Worm (Caenorhabditis elegans) whole organism, late embryonic: ENCODE results near the gene col-2.
A peak's percentile ranks its signal among the peaks of the same experiment; 100 is the strongest.

Source experiments
- C08G9.2 ChIP-seq: sonication (generic microtip); optimal IDR thresholded peaks from 2 replicates; lab custom pipeline; 2016; ENCODE audit warnings: mild to moderate bottlenecking, missing genetic modification characterization, moderate library complexity, missing compliant biosample characterization
- C38D4.7 ChIP-seq: fragments of 200-800 bp; sonication (Bioruptor generic); optimal IDR thresholded peaks from 2 replicates; lab custom pipeline; 2018; ENCODE audit warnings: mild to moderate bottlenecking, missing genetic modification characterization, moderate library complexity, missing compliant biosample characterization
- F13H6.1 ChIP-seq: sonication (generic microtip); optimal IDR thresholded peaks from 2 replicates; lab custom pipeline; 2016; ENCODE audit warnings: missing genetic modification characterization, missing compliant biosample characterization
- ceh-14 ChIP-seq: sonication (generic microtip); optimal IDR thresholded peaks from 2 replicates; lab custom pipeline; 2016; ENCODE audit warnings: missing genotype, missing genetic modification characterization, missing compliant biosample characterization
- ceh-19 ChIP-seq: fragments of 200-800 bp; sonication (Bioruptor generic); optimal IDR thresholded peaks from 2 replicates; lab custom pipeline; 2018; ENCODE audit warnings: mild to moderate bottlenecking, missing genetic modification characterization, missing compliant biosample characterization
- ceh-2 ChIP-seq: sonication (generic microtip); optimal IDR thresholded peaks from 2 replicates; lab custom pipeline; 2016; ENCODE audit warnings: missing genotype, missing genetic modification characterization, missing compliant biosample characterization
- ceh-22 ChIP-seq: sonication (generic microtip); optimal IDR thresholded peaks from 2 replicates; lab custom pipeline; 2017; ENCODE audit warnings: missing biosample characterization, missing genetic modification characterization
- ceh-30 ChIP-seq: fragments of 150-350 bp; optimal IDR thresholded peaks from 2 replicates; lab custom pipeline; 2014; ENCODE audit warnings: missing biosample characterization, missing genetic modification characterization
- ceh-31 ChIP-seq: sonication (generic microtip); optimal IDR thresholded peaks from 2 replicates; lab custom pipeline; 2016; ENCODE audit warnings: missing genetic modification characterization, missing compliant biosample characterization
- ceh-34 ChIP-seq: sonication (generic microtip); optimal IDR thresholded peaks from 2 replicates; lab custom pipeline; 2016; ENCODE audit warnings: mild to moderate bottlenecking, missing genetic modification characterization, missing compliant biosample characterization
- ceh-45 ChIP-seq: fragments of 200-800 bp; sonication (Bioruptor generic); IDR thresholded peaks from 2 replicates; pipeline ENCODE4 v1.3.6; 2022; ENCODE audit warnings: missing genetic modification reagents, missing genetic modification characterization, missing compliant biosample characterization
- ceh-9 ChIP-seq: sonication (generic microtip); optimal IDR thresholded peaks from 2 replicates; lab custom pipeline; 2016; ENCODE audit warnings: mild to moderate bottlenecking, missing genetic modification characterization, inconsistent platforms, missing compliant biosample characterization
- dmd-4 ChIP-seq: sonication (generic microtip); optimal IDR thresholded peaks from 2 replicates; lab custom pipeline; 2016; ENCODE audit warnings: borderline replicate concordance, missing genetic modification characterization, missing compliant biosample characterization
- dve-1 ChIP-seq: sonication (generic microtip); optimal IDR thresholded peaks from 2 replicates; lab custom pipeline; 2017; ENCODE audit warnings: antibody characterized with exemption, mild to moderate bottlenecking, missing genetic modification characterization, missing compliant biosample characterization
- elt-2 ChIP-seq: sonication (generic microtip); optimal IDR thresholded peaks from 2 replicates; lab custom pipeline; 2016; ENCODE audit warnings: missing genetic modification reagents, missing genetic modification characterization, missing compliant biosample characterization
- ets-4 ChIP-seq: sonication (generic microtip); optimal IDR thresholded peaks from 2 replicates; lab custom pipeline; 2016; ENCODE audit warnings: missing genetic modification characterization, missing compliant biosample characterization
- fax-1 ChIP-seq: sonication (generic microtip); optimal IDR thresholded peaks from 2 replicates; lab custom pipeline; 2016; ENCODE audit warnings: missing genotype, missing genetic modification characterization, missing compliant biosample characterization
- fkh-10 ChIP-seq: fragments of 150-350 bp; optimal IDR thresholded peaks from 2 replicates; lab custom pipeline; 2014; ENCODE audit warnings: missing biosample characterization, missing genetic modification reagents, missing genetic modification characterization
- fkh-6 ChIP-seq: sonication (generic microtip); optimal IDR thresholded peaks from 2 replicates; lab custom pipeline; 2016; ENCODE audit warnings: missing genetic modification characterization, missing compliant biosample characterization
- gmeb-2 ChIP-seq: sonication (generic microtip); optimal IDR thresholded peaks from 2 replicates; lab custom pipeline; 2016; ENCODE audit warnings: missing genetic modification characterization, inconsistent platforms, missing compliant biosample characterization
- hlh-13 ChIP-seq: fragments of 200-800 bp; sonication (Bioruptor generic); optimal IDR thresholded peaks from 2 replicates; lab custom pipeline; 2018; ENCODE audit warnings: mild to moderate bottlenecking, missing genetic modification characterization, missing compliant biosample characterization
- hlh-15 ChIP-seq: sonication (generic microtip); optimal IDR thresholded peaks from 2 replicates; lab custom pipeline; 2016; ENCODE audit warnings: missing genetic modification characterization, missing compliant biosample characterization
- hlh-8 ChIP-seq: sonication (generic microtip); optimal IDR thresholded peaks from 2 replicates; lab custom pipeline; 2016; ENCODE audit warnings: missing genotype, missing genetic modification characterization, missing compliant biosample characterization
- lim-6 ChIP-seq: sonication (generic microtip); optimal IDR thresholded peaks from 2 replicates; lab custom pipeline; 2016; ENCODE audit warnings: missing genetic modification characterization, missing compliant biosample characterization
- lin-11 ChIP-seq: fragments of 200-800 bp; sonication (Bioruptor generic); optimal IDR thresholded peaks from 2 replicates; lab custom pipeline; 2018; ENCODE audit warnings: mild to moderate bottlenecking, missing genetic modification characterization, missing compliant biosample characterization
- mec-3 ChIP-seq: sonication (generic microtip); optimal IDR thresholded peaks from 2 replicates; lab custom pipeline; 2016; ENCODE audit warnings: borderline replicate concordance, missing genetic modification characterization, missing compliant biosample characterization
- nfya-1 ChIP-seq: sonication (generic microtip); optimal IDR thresholded peaks from 2 replicates; lab custom pipeline; 2017; ENCODE audit warnings: missing genetic modification characterization, mild to moderate bottlenecking, missing compliant biosample characterization, antibody characterized with exemption, moderate library complexity
- nhr-232 ChIP-seq: sonication (generic microtip); optimal IDR thresholded peaks from 2 replicates; lab custom pipeline; 2016; ENCODE audit warnings: missing genetic modification characterization, missing compliant biosample characterization
- pag-3 ChIP-seq: sonication (generic microtip); optimal IDR thresholded peaks from 2 replicates; lab custom pipeline; 2016; ENCODE audit warnings: missing compliant biosample characterization, missing genetic modification characterization, borderline replicate concordance
- pat-9 ChIP-seq: fragments of 200-800 bp; sonication (Bioruptor generic); optimal IDR thresholded peaks from 2 replicates; lab custom pipeline; 2018; ENCODE audit warnings: mild to moderate bottlenecking, missing genetic modification characterization, moderate library complexity, missing compliant biosample characterization
- pax-1 ChIP-seq: fragments of 150-350 bp; optimal IDR thresholded peaks from 2 replicates; lab custom pipeline; 2014; ENCODE audit warnings: missing biosample characterization, missing genetic modification characterization
- pha-2 ChIP-seq: sonication (generic microtip); optimal IDR thresholded peaks from 2 replicates; lab custom pipeline; 2017; ENCODE audit warnings: mild to moderate bottlenecking, missing genetic modification characterization, missing compliant biosample characterization
- pha-4 ChIP-seq: fragments of 150-350 bp; optimal IDR thresholded peaks from 2 replicates; lab custom pipeline; 2018; ENCODE audit warnings: missing biosample characterization, missing genetic modification reagents, missing genetic modification characterization
- pros-1 ChIP-seq: fragments of 150-350 bp; optimal IDR thresholded peaks from 2 replicates; lab custom pipeline; 2014; ENCODE audit warnings: missing biosample characterization, missing genetic modification reagents, missing genetic modification characterization
- ref-2 ChIP-seq: sonication (generic microtip); optimal IDR thresholded peaks from 2 replicates; lab custom pipeline; 2016; ENCODE audit warnings: missing genetic modification characterization, missing compliant biosample characterization
- rnt-1 ChIP-seq: sonication (generic microtip); optimal IDR thresholded peaks from 2 replicates; lab custom pipeline; 2016; ENCODE audit warnings: missing genetic modification characterization, missing compliant biosample characterization
- sox-2 ChIP-seq: fragments of 200-800 bp; sonication (Bioruptor generic); IDR thresholded peaks from 2 replicates; pipeline ENCODE4 v1.3.6; 2022; ENCODE audit warnings: missing genetic modification reagents, missing genetic modification characterization, missing compliant biosample characterization
- tbx-2 ChIP-seq: sonication (generic microtip); optimal IDR thresholded peaks from 2 replicates; lab custom pipeline; 2016; ENCODE audit warnings: missing genetic modification characterization, missing compliant biosample characterization
- tbx-7 ChIP-seq: sonication (generic microtip); optimal IDR thresholded peaks from 2 replicates; lab custom pipeline; 2016; ENCODE audit warnings: missing genotype, missing genetic modification characterization, missing compliant biosample characterization
- unc-3 ChIP-seq, 2 experiments: fragments of 200-800 bp in 1 of 2; sonication (Bioruptor generic) in 1 of 2; sonication (generic microtip) in 1 of 2; conservative IDR thresholded peaks in 1 of 2; optimal IDR thresholded peaks in 1 of 2; 2 replicates each; pipeline versions ENCODE4 v1.3.6 to Lab custom; 2016 to 2022; ENCODE audit warnings: missing compliant biosample characterization in 2 of 2, missing genetic modification characterization in 2 of 2, missing genetic modification reagents in 1 of 2
- unc-42 ChIP-seq: sonication (generic microtip); optimal IDR thresholded peaks from 2 replicates; lab custom pipeline; 2016; ENCODE audit warnings: missing genotype, missing genetic modification characterization, missing compliant biosample characterization
- zip-5 ChIP-seq: sonication (generic microtip); optimal IDR thresholded peaks from 2 replicates; lab custom pipeline; 2016; ENCODE audit warnings: missing genetic modification characterization, missing compliant biosample characterization
- ztf-16 ChIP-seq: sonication (generic microtip); optimal IDR thresholded peaks from 2 replicates; lab custom pipeline; 2017; ENCODE audit warnings: missing genetic modification characterization, missing compliant biosample characterization

col-2 gene

DNA sequence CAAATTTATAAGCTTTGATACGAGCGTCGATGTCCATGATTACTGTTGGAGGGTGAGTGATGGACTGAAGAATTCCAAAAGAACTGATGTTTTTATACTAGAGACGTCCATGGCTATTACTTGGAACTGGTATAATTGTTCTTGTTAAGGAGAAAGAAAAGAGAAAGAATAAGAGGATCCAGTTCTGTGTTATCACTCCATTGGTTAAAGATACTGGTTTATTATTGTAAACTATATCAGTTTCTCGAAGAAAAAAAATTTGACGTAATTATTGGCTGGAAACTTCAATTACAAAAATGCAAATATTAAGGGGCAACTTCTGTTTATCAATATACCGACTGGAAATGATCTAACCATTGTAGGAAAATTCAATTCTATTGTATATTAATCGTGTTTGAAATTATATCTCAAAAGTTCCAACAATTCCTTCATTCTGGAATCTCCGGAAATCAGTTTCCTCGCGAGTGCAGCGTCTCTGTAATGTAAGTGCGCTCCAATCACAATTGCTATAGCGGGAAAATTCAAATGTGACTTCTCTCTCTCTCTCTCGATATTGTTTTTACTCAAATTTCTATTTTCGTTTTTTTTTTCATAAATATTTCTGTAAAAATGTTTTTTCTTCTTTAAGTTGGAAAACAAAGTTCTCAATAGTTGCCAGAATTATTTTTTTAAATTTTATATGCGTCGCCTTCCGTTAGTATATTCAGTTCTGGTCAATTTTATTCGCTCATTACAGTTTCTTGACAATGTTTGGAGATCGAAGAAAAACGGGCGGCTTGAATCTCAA, at the start of gene col-2, which contains the start of gene ndc-80:
Gene col-2 (minus strand): TSS at position 51 of the 787 bp plus-strand sequence.
Gene ndc-80 (plus strand): TSS at position 737 of the 787 bp plus-strand sequence.
- TF ChIP-seq tbx-2 (tag; lab: Kevin White, UChicago): peak; percentile 83
- no peak for TF ChIP-seq dmd-4 (tag; lab: Kevin White, UChicago)
- no peak for TF ChIP-seq dve-1 (tag; lab: Kevin White, UChicago)
- peak; percentile 48 for TF ChIP-seq ref-2
- TF ChIP-seq pag-3 (tag; lab: Kevin White, UChicago): no peak
- no peak for TF ChIP-seq ceh-9 (tag; lab: Kevin White, UChicago)
- TF ChIP-seq C08G9.2 (tag; lab: Kevin White, UChicago): peak; percentile 63
- TF ChIP-seq nhr-232 (tag; lab: Kevin White, UChicago): no peak
- no peak for TF ChIP-seq pha-2 (tag; lab: Kevin White, UChicago)
- peak; percentile 51 for TF ChIP-seq nfya-1 (tag; lab: Kevin White, UChicago)
- TF ChIP-seq sox-2 (GFP tag; lab: Robert Waterston, UW): no peak
- peak; percentile 57 for TF ChIP-seq ceh-34 (tag; lab: Kevin White, UChicago)
- no peak for TF ChIP-seq pax-1 (tag; lab: Kevin White, UChicago)
- no peak for TF ChIP-seq F13H6.1
- no peak for TF ChIP-seq gmeb-2 (tag; lab: Kevin White, UChicago)
- TF ChIP-seq ceh-30: no peak
- no peak for TF ChIP-seq ceh-22 (tag; lab: Kevin White, UChicago)
- TF ChIP-seq hlh-8 (tag; lab: Kevin White, UChicago): no peak
- TF ChIP-seq fkh-6 (tag; lab: Kevin White, UChicago): peak; percentile 36
- peak; percentile 64 for TF ChIP-seq fax-1 (tag; lab: Kevin White, UChicago)
- peak; percentile 72 for TF ChIP-seq ets-4 (tag; lab: Kevin White, UChicago)
- TF ChIP-seq ceh-45: no peak
- peak; percentile 90 for TF ChIP-seq ceh-31 (tag; lab: Kevin White, UChicago)
- TF ChIP-seq C38D4.7 (GFP tag; lab: Kevin White, UChicago): no peak
- no peak for TF ChIP-seq ceh-14 (tag; lab: Kevin White, UChicago)
- peak; percentile 57 for TF ChIP-seq tbx-7
- TF ChIP-seq pros-1 (tag; lab: Kevin White, UChicago): no peak
- peak; percentile 55 for TF ChIP-seq unc-42 (tag; lab: Kevin White, UChicago)
- peak; percentile 33 for TF ChIP-seq lim-6 (tag; lab: Kevin White, UChicago)
- no peak for TF ChIP-seq unc-3 (GFP tag; conservative IDR thresholded peaks at IDR 0.05; lab: Robert Waterston, UW)
- TF ChIP-seq unc-3 (tag; optimal IDR thresholded peaks at IDR 0.05; lab: Kevin White, UChicago): no peak
- no peak for TF ChIP-seq mec-3 (tag; lab: Kevin White, UChicago)
- peak; percentile 25 for TF ChIP-seq rnt-1
- no peak for TF ChIP-seq ceh-19
- peak; percentile 49 for TF ChIP-seq zip-5 (tag; lab: Kevin White, UChicago)
- peak; percentile 67 for TF ChIP-seq ceh-2

DNA sequence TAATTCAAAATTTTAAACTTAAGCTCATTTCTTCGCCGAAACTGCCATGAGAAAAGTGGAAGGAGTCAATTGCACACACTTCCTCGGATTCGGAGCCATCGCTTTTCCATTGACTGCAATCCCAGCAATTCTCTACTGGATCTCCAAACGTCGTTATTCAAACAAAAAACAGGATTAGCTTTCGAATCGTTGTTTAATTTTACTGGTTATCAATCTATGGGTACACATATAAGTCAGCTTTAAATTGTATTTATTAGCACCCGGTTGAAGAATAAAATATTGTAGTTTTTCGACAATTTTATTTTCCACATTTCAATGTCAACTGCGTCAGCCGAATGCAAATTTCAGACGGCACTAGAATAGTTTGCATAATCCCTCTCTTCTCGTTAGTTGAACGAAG, 44.7 kb upstream of the col-2 start, which contains the start of gene glt-3:
Gene glt-3 (plus strand): TSS at position 301 of the 400 bp plus-strand sequence.
- no peak for TF ChIP-seq ztf-16

DNA sequence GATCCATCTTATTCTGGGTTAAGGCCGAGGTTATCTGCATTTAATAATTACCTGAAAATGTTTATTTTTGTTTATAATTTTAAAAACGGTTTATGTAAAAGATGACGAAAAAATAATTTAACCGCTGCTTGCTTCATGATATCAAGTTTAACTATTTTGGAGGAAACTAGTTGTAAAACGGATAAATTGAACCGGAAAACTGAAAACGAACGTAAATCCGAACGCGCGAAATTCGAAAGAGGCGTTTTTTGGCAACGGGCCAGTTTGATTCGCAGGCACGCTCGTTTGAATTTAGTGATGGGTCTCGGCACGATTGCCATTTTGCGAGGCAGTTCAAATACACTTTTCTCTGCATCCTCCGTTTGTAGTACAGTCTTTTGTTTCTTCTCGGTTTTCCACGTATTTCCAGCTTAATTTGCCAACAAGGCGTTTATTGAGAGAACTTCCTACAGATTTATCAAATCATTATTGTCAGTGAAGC, 43.7 kb upstream of the col-2 start, which contains the start of the genes gtbp-1 and K08F4.3:
Gene gtbp-1 (minus strand): TSS at position 51 of the 481 bp plus-strand sequence.
Gene K08F4.3 (plus strand): TSS at position 352 of the 481 bp plus-strand sequence.
- TF ChIP-seq C38D4.7 (GFP tag; lab: Kevin White, UChicago) (no peak), pros-1 (tag; lab: Kevin White, UChicago) (no peak), pat-9 (tag; lab: Kevin White, UChicago) (no peak), elt-2 (tag; lab: Kevin White, UChicago) (peak; percentile 17), nfya-1 (tag; lab: Kevin White, UChicago) (peak; percentile 57), lin-11 (no peak), tbx-2 (tag; lab: Kevin White, UChicago) (peak; percentile 15), ceh-31 (tag; lab: Kevin White, UChicago) (peak; percentile 63), dve-1 (tag; lab: Kevin White, UChicago) (peak; percentile 35), ref-2 (peak; percentile 39), tbx-7 (no peak), unc-42 (tag; lab: Kevin White, UChicago) (no peak), hlh-13 (GFP tag; lab: Kevin White, UChicago) (no peak), fkh-10 (no peak), pha-2 (tag; lab: Kevin White, UChicago) (no peak), fkh-6 (tag; lab: Kevin White, UChicago) (no peak), pha-4 (tag; lab: Kevin White, UChicago) (no peak), hlh-15 (tag; lab: Kevin White, UChicago) (no peak)
- TF ChIP-seq, all 69 proteins: peak for 6
